Worm (Caenorhabditis elegans): ENCODE measurements around the gene F41C3.8.

The F41C3.8 gene

ce11 chrII:4726750-4727384, 11.0 kb downstream of the F41C3.8 start:
- TF ChIP-seq madf-6 (GFP tag; IDR thresholded peaks at IDR 0.05) = peak; percentile 86; the same call in 1 of the 2 replicates
- TF ChIP-seq zfh-2 (GFP tag; conservative IDR thresholded peaks at IDR 0.05) = no peak
- TF ChIP-seq ama-1 (optimal IDR thresholded peaks at IDR 0.05) = peak; percentile 18
- TF ChIP-seq ama-1 (GFP tag; optimal IDR thresholded peaks at IDR 0.05) = no peak
- peak; percentile 33 for TF ChIP-seq dpl-1 (GFP tag; optimal IDR thresholded peaks at IDR 0.05)
- TF ChIP-seq unc-130 (GFP tag; optimal IDR thresholded peaks at IDR 0.05) = peak; percentile 3
- TF ChIP-seq lin-35 (GFP tag; optimal IDR thresholded peaks at IDR 0.05) = peak in 1 of 3 experiments; percentile 12
- peak; percentile 76 for TF ChIP-seq efl-1 (GFP tag; optimal IDR thresholded peaks at IDR 0.05)
- no peak for TF ChIP-seq ccch-3 (GFP tag; optimal IDR thresholded peaks at IDR 0.05)

- TF ChIP-seq F22D6.2 (tag; optimal IDR thresholded peaks at IDR 0.05) (no peak), attf-3 (GFP tag; conservative IDR thresholded peaks at IDR 0.05) (no peak), madf-6 (GFP tag; IDR thresholded peaks at IDR 0.05) (no peak), T07F8.4 (tag; optimal IDR thresholded peaks at IDR 0.05) (no peak), lin-35 (GFP tag; optimal IDR thresholded peaks at IDR 0.05) (no peak)
These were observed 11.9 kb downstream of the F41C3.8 start, which contains the start of gene ttr-41 for ce11 chrII:4727769-4728168. Gene ttr-41, minus strand, starts transcription at chrII:4727869.

- TF ChIP-seq tbp1 (GFP tag; optimal IDR thresholded peaks at IDR 0.05) (peak; percentile 19), rpc-1 (optimal IDR thresholded peaks at IDR 0.05) (no peak), rpc-1 (tag; optimal IDR thresholded peaks at IDR 0.05) (no peak), lin-40 (tag; optimal IDR thresholded peaks at IDR 0.05) (peak; percentile 27), hmg-1.2 (GFP tag; IDR thresholded peaks at IDR 0.05) (peak; percentile 53; the same call in 1 of the 2 replicates), let-607 (tag; optimal IDR thresholded peaks at IDR 0.05) (peak in 1 of 2 experiments; percentile 54), attf-5 (GFP tag; optimal IDR thresholded peaks at IDR 0.05) (peak; percentile 17), pha-4 (tag; optimal IDR thresholded peaks at IDR 0.05) (peak; percentile 40), nhr-80 (tag; optimal IDR thresholded peaks at IDR 0.05) (peak; percentile 94), sdz-38 (tag; optimal IDR thresholded peaks at IDR 0.05) (no peak), snpc-3.4 (tag; optimal IDR thresholded peaks at IDR 0.05) (no peak), tlf-1 (GFP tag; optimal IDR thresholded peaks at IDR 0.05) (peak; percentile 8), ets-4 (GFP tag; optimal IDR thresholded peaks at IDR 0.05) (peak; percentile 50)
These were observed 12.8 kb downstream of the F41C3.8 start for ce11 chrII:4728687-4729086.

DNA sequence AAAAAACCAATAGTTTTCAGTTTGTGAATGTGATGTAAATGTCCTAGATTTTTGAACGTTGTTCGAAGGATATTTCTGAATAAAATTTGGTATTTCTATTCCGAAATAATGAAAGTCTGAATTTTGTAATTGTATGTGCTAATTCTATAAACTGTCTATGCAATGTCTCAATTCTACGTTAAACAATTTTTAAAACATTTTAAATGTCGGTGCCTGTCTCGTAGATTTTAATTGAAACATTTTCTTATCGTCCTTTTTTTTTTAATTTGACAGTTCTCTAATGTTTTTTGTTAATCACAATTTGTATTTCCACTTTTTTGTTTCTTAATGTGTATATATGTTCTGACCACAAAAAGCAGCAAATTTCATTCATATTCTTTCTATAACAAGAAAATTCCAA, 13.9 kb downstream of the F41C3.8 start, which contains the start of gene F41C3.7:
TSS of gene F41C3.7 (plus strand) at position 301 of the 400 bp plus-strand sequence.
- TF ChIP-seq Y79H2A.3 (GFP tag; conservative IDR thresholded peaks at IDR 0.05) = no peak
- TF ChIP-seq ceh-91 (GFP tag; IDR thresholded peaks at IDR 0.05) = no peak
- TF ChIP-seq nfya-1 (tag; optimal IDR thresholded peaks at IDR 0.05; ENCODE audit: borderline replicate concordance, insufficient read depth) = no peak
- TF ChIP-seq hrde-1 (tag; optimal IDR thresholded peaks at IDR 0.05; ENCODE audit: borderline replicate concordance) = no peak
- no peak for TF ChIP-seq lin-40 (tag; optimal IDR thresholded peaks at IDR 0.05)
- no peak for TF ChIP-seq madf-8 (GFP tag; conservative IDR thresholded peaks at IDR 0.05)
- no peak for TF ChIP-seq unc-130 (GFP tag; optimal IDR thresholded peaks at IDR 0.05)
- TF ChIP-seq lir-1 (GFP tag; conservative IDR thresholded peaks at IDR 0.05) = no peak

- TF ChIP-seq aptf-2 (GFP tag; conservative IDR thresholded peaks at IDR 0.05) = no peak
- no peak for TF ChIP-seq B0035.1 (tag; optimal IDR thresholded peaks at IDR 0.05)
- no peak for TF ChIP-seq ceh-91 (GFP tag; IDR thresholded peaks at IDR 0.05)
- no peak for TF ChIP-seq snpc-1.1 (tag; optimal IDR thresholded peaks at IDR 0.05; ENCODE audit: insufficient read depth)
- TF ChIP-seq lag-1 (GFP tag; IDR thresholded peaks at IDR 0.05) = no peak
These were observed 18.0 kb downstream of the F41C3.8 start, which contains the start of gene F41C3.11 for ce11 chrII:4733848-4734247. Gene F41C3.11, minus strand, starts transcription at chrII:4733948.
